Worm (Caenorhabditis elegans) whole organism, L1 larva: ENCODE data around the gene F56C9.8.

Experiments
- ceh-8 ChIP-seq: fragments of 200-800 bp; sonication (Bioruptor generic); optimal IDR thresholded peaks from 2 replicates; lab custom pipeline; 2018; ENCODE audit warnings: mild to moderate bottlenecking, missing genetic modification characterization, moderate library complexity, missing compliant biosample characterization
- elt-3 ChIP-seq, 6 experiments: fragments of 150-350 bp in 1 of 6; sonication (generic microtip); optimal IDR thresholded peaks; 2 replicates each; lab custom pipeline; 2017 to 2018; ENCODE audit warnings: missing biosample characterization in 6 of 6, missing genetic modification characterization in 6 of 6, inconsistent platforms in 1 of 6
- fos-1 ChIP-seq: fragments of 150-350 bp; optimal IDR thresholded peaks from 2 replicates; lab custom pipeline; 2014; ENCODE audit warnings: missing biosample characterization, missing genetic modification characterization
- lin-35 ChIP-seq, 2 experiments: fragments of 150-350 bp; optimal IDR thresholded peaks; 2 replicates each; lab custom pipeline; 2014; ENCODE audit warnings: missing biosample characterization in 2 of 2, missing genetic modification characterization in 2 of 2, missing genetic modification reagents in 2 of 2
- lsy-2 ChIP-seq, 2 experiments: fragments of 150-350 bp; optimal IDR thresholded peaks; 2 replicates each; lab custom pipeline; 2014; ENCODE audit warnings: missing biosample characterization in 2 of 2, missing genetic modification characterization in 2 of 2
- mab-9 ChIP-seq: fragments of 200-800 bp; sonication (Bioruptor generic); IDR thresholded peaks from 2 replicates; pipeline ENCODE4 v1.3.6; 2022; ENCODE audit warnings: missing genetic modification reagents, missing genetic modification characterization, missing compliant biosample characterization
- nhr-19 ChIP-seq: fragments of 200-800 bp; sonication (Bioruptor generic); conservative IDR thresholded peaks from 2 replicates; pipeline ENCODE4 v1.3.6; 2022; ENCODE audit warnings: missing genetic modification characterization, missing compliant biosample characterization
- unc-62 ChIP-seq: fragments of 150-350 bp; optimal IDR thresholded peaks from 2 replicates; lab custom pipeline; 2014; ENCODE audit warnings: missing biosample characterization, missing genetic modification reagents, missing genetic modification characterization

DNA sequence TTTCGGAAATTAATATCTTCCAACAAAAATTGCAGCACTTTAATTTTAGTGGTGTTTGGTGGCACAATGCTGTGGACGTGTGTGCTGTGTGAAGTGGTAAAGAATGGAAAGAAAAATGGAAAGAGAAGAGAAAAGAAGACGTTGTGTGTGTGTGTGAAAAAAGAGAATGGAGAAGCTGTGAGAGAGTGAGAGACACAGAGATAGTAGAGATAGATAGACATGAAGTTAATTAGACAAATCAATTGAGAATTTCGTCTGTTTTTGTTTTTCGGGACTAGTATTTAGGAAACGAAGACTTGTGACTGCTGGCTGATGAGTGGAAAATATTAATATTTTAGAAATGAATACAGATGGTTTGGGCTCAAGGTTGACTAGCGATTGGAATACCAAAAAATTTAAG lies 28.1 kb downstream of the F56C9.8 start:
- no peak for TF ChIP-seq ceh-8 (GFP tag; lab: Kevin White, UChicago)
- no peak for TF ChIP-seq lin-35 (GFP tag; optimal IDR thresholded peaks at IDR 0.05; lab: Kevin White, UChicago)
- TF ChIP-seq nhr-19 (GFP tag; lab: Robert Waterston, UW) = no peak
- TF ChIP-seq mab-9 (GFP tag; lab: Robert Waterston, UW) = no peak
- TF ChIP-seq unc-62 (GFP tag; lab: Kevin White, UChicago) = no peak
- TF ChIP-seq fos-1 = no peak
- TF ChIP-seq elt-3 (tag; optimal IDR thresholded peaks at IDR 0.05; lab: Kevin White, UChicago) = no peak
- TF ChIP-seq lsy-2 (tag; optimal IDR thresholded peaks at IDR 0.05; lab: Kevin White, UChicago) = peak in 1 of 2 experiments; percentile 4
